Fruit fly (Drosophila melanogaster) whole organism, wandering third instar larva: ENCODE data around the gene blot.

Experiments used
- Dfd ChIP-seq: fragments of >200 bp; optimal IDR thresholded peaks from 2 replicates; lab custom pipeline; 2017; ENCODE audit warnings: missing biosample characterization, missing genetic modification characterization
- Dif ChIP-seq: fragments of 200-275, 200-300 bp; sonication (Bioruptor generic); optimal IDR thresholded peaks from 2 replicates; lab custom pipeline; 2018; ENCODE audit warnings: missing biosample characterization, missing genetic modification characterization; ENCODE audit not compliant: partially characterized antibody
- Hr78 ChIP-seq: fragments of >200 bp; optimal IDR thresholded peaks from 2 replicates; lab custom pipeline; 2017; ENCODE audit warnings: missing biosample characterization, missing genetic modification characterization
- Myc ChIP-seq: fragments of >200 bp; optimal IDR thresholded peaks from 2 replicates; lab custom pipeline; 2017
- fru ChIP-seq: fragments of 200-800 bp; sonication (Bioruptor generic); optimal IDR thresholded peaks from 3 replicates; lab custom pipeline; 2016; ENCODE audit warnings: missing biosample characterization, mild to moderate bottlenecking, missing genetic modification characterization
- h ChIP-seq: fragments of 200-800 bp; sonication (Bioruptor generic); optimal IDR thresholded peaks from 3 replicates; lab custom pipeline; 2016; ENCODE audit warnings: missing biosample characterization, mild to moderate bottlenecking, missing genetic modification characterization
- lola ChIP-seq: fragments of >200 bp; optimal IDR thresholded peaks from 2 replicates; lab custom pipeline; 2017; ENCODE audit warnings: missing biosample characterization, missing genetic modification characterization
- pan ChIP-seq: fragments of >200 bp; optimal IDR thresholded peaks from 2 replicates; lab custom pipeline; 2017
- psq ChIP-seq: fragments of 200-800 bp; sonication (Bioruptor generic); optimal IDR thresholded peaks from 3 replicates; lab custom pipeline; 2017; ENCODE audit warnings: missing biosample characterization, mild to moderate bottlenecking, missing genetic modification characterization, moderate library complexity
- sv ChIP-seq: fragments of 200-800 bp; sonication (Bioruptor generic); optimal IDR thresholded peaks from 3 replicates; lab custom pipeline; 2016; ENCODE audit warnings: missing biosample characterization, missing genetic modification characterization

DNA sequence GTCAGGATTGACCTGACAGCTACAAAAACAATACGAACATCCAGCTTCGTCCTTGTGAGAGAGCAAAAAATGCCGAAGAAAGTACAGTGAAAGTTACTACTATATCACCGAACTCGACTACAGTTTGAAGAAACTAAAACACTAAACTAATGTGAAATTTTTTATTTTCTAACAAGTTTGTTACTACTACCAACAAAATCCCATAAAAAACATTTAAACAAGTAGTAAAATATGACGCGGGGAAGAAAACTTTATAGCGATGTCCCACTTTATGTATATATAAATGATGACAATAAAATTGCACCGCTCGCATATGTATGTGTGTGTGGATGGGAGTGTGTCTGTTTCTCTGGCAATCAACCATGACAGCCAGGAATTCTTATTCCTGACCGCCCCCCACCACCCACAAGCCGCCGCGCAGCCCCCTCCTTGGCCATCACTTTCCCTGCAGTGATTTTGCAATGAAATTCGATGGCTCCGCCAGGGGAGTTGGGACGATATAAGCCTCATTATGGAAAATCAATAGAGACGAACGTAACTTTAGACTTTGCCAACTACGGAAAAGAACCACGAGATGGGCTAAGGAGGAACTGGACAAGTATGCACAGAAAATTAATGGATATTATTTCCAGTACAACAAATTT, 40.2 kb upstream of the blot start:
- no peak for TF ChIP-seq Dfd
- no peak for TF ChIP-seq lola (GFP tag; lab: Kevin White, UChicago)
- no peak for TF ChIP-seq psq
- TF ChIP-seq Dif (GFP tag; lab: Kevin White, UChicago) = no peak
- no peak for TF ChIP-seq h
- TF ChIP-seq Hr78 (GFP tag; lab: Kevin White, UChicago) = no peak
- TF ChIP-seq Myc (lab: Kevin White, UChicago) = no peak
- no peak for TF ChIP-seq fru
- no peak for TF ChIP-seq sv (GFP tag; lab: Kevin White, UChicago)
- TF ChIP-seq pan = no peak
